ENCODE assay signal across 4 fruit fly cellular contexts in the genomic region with DNA sequence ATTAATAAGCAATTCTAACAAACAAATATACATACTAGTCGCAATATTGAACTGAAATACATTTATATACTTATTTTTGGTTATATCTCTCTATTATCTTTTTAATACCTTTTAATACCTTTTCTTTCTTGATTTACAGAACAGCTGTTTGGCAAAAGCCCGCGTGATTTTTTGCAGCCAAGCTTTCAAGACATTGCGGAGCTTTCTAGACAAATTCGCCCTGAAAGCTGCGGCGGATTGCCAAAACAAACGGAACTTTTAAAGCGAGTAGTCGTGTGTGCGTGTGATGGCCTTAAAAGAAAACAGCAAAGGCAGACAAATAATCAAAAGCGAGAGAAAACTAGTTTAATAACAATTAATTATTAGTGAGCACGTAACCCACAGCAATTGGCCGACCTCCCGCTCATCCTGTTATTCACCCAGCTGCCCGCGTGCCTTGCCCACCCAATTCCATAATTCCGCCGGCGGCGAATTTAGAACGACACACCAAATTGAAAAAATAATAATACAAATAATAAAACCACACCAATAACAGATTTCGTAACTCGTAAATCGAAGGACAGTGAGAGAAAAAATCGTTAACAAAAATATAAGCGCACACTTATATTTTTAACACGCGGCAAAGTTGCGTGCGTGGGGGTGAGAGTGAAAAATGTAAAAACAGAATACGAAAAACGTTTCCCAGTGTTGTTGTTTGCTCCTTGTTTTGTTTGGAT.
TF ChIP-seq lines count a peak whose summit lies in the region.

No protein-coding gene starts in this region.

- no peak for TF ChIP-seq CTCF in whole organism, embryonic (GFP tag; optimal IDR thresholded peaks at IDR 0.05; lab: Kevin White, UChicago)

TF ChIP-seq in whole organism, adult, 20 proteins besides CTCF, POLR2A, EP300 and RAD21:
- TF ChIP-seq CG14711 (tag; optimal IDR thresholded peaks at IDR 0.05; lab: Kevin White, UChicago) (no peak), pad (GFP tag; optimal IDR thresholded peaks at IDR 0.05; lab: Kevin White, UChicago) (no peak), CG1620 (GFP tag; optimal IDR thresholded peaks at IDR 0.05; lab: Kevin White, UChicago) (no peak), kay (GFP tag; lab: Kevin White, UChicago; ENCODE audit: borderline replicate concordance) (peak; percentile 6), Crg-1 (GFP tag; optimal IDR thresholded peaks at IDR 0.05; lab: Kevin White, UChicago) (no peak), ovo (GFP tag; optimal IDR thresholded peaks at IDR 0.05; lab: Kevin White, UChicago) (no peak), bab1 (GFP tag; optimal IDR thresholded peaks at IDR 0.05; lab: Kevin White, UChicago) (peak; percentile 80), tj (GFP tag; optimal IDR thresholded peaks at IDR 0.05; lab: Kevin White, UChicago) (peak; percentile 65), cnc (optimal IDR thresholded peaks at IDR 0.05; lab: Kevin White, UChicago) (no peak), CG11617 (GFP tag; optimal IDR thresholded peaks at IDR 0.05; lab: Kevin White, UChicago) (no peak), CG7101 (tag; optimal IDR thresholded peaks at IDR 0.05; lab: Kevin White, UChicago) (no peak), CG5204 (GFP tag; optimal IDR thresholded peaks at IDR 0.05; lab: Kevin White, UChicago) (no peak), cic (GFP tag; optimal IDR thresholded peaks at IDR 0.05; lab: Kevin White, UChicago) (no peak), CG7045 (GFP tag; optimal IDR thresholded peaks at IDR 0.05; lab: Kevin White, UChicago) (no peak), Clk (GFP tag; optimal IDR thresholded peaks at IDR 0.05; lab: Kevin White, UChicago) (no peak), Mnt (GFP tag; optimal IDR thresholded peaks at IDR 0.05; lab: Kevin White, UChicago) (no peak), CG12768 (GFP tag; optimal IDR thresholded peaks at IDR 0.05; lab: Kevin White, UChicago) (no peak), CG33017 (tag; optimal IDR thresholded peaks at IDR 0.05; lab: Kevin White, UChicago) (no peak), toe (GFP tag; optimal IDR thresholded peaks at IDR 0.05; lab: Kevin White, UChicago) (no peak), Hr96 (GFP tag; optimal IDR thresholded peaks at IDR 0.05; lab: Kevin White, UChicago) (no peak)

TF ChIP-seq in whole organism, embryonic, 481 proteins besides CTCF, POLR2A, EP300 and RAD21:
- TF ChIP-seq abd-A (tag; optimal IDR thresholded peaks at IDR 0.05; lab: Kevin White, UChicago) (peak; percentile 29), lbe (GFP tag; optimal IDR thresholded peaks at IDR 0.05; lab: Kevin White, UChicago) (peak; percentile 11), CG13287 (GFP tag; IDR thresholded peaks at IDR 0.05; lab: Robert Waterston, UW; ENCODE audit: partially characterized antibody) (0 out of 2 replicates have a peak, but pooled peaks have one; percentile 19), CG2199 (GFP tag; IDR thresholded peaks at IDR 0.05; lab: Robert Waterston, UW) (0 out of 3 replicates have a peak, but pooled peaks have one; percentile 45), E2f2 (GFP tag; IDR thresholded peaks at IDR 0.05; lab: Robert Waterston, UW) (peak; percentile 24; the same call in 1 of the 2 replicates), Adf1 (GFP tag; IDR thresholded peaks at IDR 0.05; lab: Robert Waterston, UW) (no peak), Eip74EF (GFP tag; optimal IDR thresholded peaks at IDR 0.05; lab: Kevin White, UChicago) (no peak), sqz (GFP tag; optimal IDR thresholded peaks at IDR 0.05; lab: Kevin White, UChicago) (peak; percentile 73), Med (GFP tag; lab: Kevin White, UChicago) (peak; percentile 58), knrl (GFP tag; IDR thresholded peaks at IDR 0.05; lab: Robert Waterston, UW; ENCODE audit: partially characterized antibody) (no peak), exex (tag; optimal IDR thresholded peaks at IDR 0.05; lab: Kevin White, UChicago) (peak; percentile 28), Dp (GFP tag; optimal IDR thresholded peaks at IDR 0.05; lab: Kevin White, UChicago) (peak; percentile 34), CG7987 (GFP tag; optimal IDR thresholded peaks at IDR 0.05; lab: Kevin White, UChicago) (peak; percentile 55), chinmo (GFP tag; IDR thresholded peaks at IDR 0.05; lab: Robert Waterston, UW; ENCODE audit: partially characterized antibody) (0 out of 4 replicates have a peak, but pooled peaks have one; percentile 5), crp (GFP tag; optimal IDR thresholded peaks at IDR 0.05; lab: Kevin White, UChicago) (peak in 1 of 2 experiments; percentile 77), yki (optimal IDR thresholded peaks at IDR 0.05; lab: Kevin White, UChicago) (no peak), CG2116 (GFP tag; optimal IDR thresholded peaks at IDR 0.05; lab: Kevin White, UChicago) (no peak), Pdp1 (GFP tag; optimal IDR thresholded peaks at IDR 0.05; lab: Kevin White, UChicago) (peak in 1 of 2 experiments; percentile 49)
TF ChIP-seq in whole organism, embryonic: peak in this region for 13.

TF ChIP-seq in whole organism, prepupa, 60 proteins besides CTCF, POLR2A, EP300 and RAD21:
- TF ChIP-seq CG4318 (GFP tag; optimal IDR thresholded peaks at IDR 0.05; lab: Kevin White, UChicago) (no peak), lz (GFP tag; optimal IDR thresholded peaks at IDR 0.05; lab: Kevin White, UChicago) (no peak), vri (GFP tag; optimal IDR thresholded peaks at IDR 0.05; lab: Kevin White, UChicago) (peak; percentile 61), CG6163 (GFP tag; IDR thresholded peaks at IDR 0.05; lab: Robert Waterston, UW) (0 out of 3 replicates have a peak, but pooled peaks have one; percentile 20), ss (GFP tag; optimal IDR thresholded peaks at IDR 0.05; lab: Kevin White, UChicago) (peak in 1 of 2 experiments; percentile 31), CG8119 (GFP tag; IDR thresholded peaks at IDR 0.05; lab: Robert Waterston, UW) (0 out of 3 replicates have a peak, but pooled peaks have one; percentile 10)
TF ChIP-seq in whole organism, prepupa: peak in this region for 4.

TF ChIP-seq in whole organism, wandering third instar larva, 38 proteins besides CTCF, POLR2A, EP300 and RAD21:
- peak; percentile 33 for TF ChIP-seq Rel (GFP tag; optimal IDR thresholded peaks at IDR 0.05; lab: Kevin White, UChicago)
- no peak for TF ChIP-seq Rel (tag; optimal IDR thresholded peaks at IDR 0.05; lab: Kevin White, UChicago)
- TF ChIP-seq Myc (optimal IDR thresholded peaks at IDR 0.05; lab: Kevin White, UChicago), result no peak
- peak; percentile 48 for TF ChIP-seq sage (GFP tag; optimal IDR thresholded peaks at IDR 0.05; lab: Kevin White, UChicago)
- TF ChIP-seq OdsH (GFP tag; optimal IDR thresholded peaks at IDR 0.05; lab: Kevin White, UChicago), result no peak
- no peak for TF ChIP-seq Sp1 (GFP tag; optimal IDR thresholded peaks at IDR 0.05; lab: Kevin White, UChicago)
- TF ChIP-seq CG9705 (GFP tag; optimal IDR thresholded peaks at IDR 0.05; lab: Kevin White, UChicago), result no peak
